Worm (Caenorhabditis elegans) whole organism, L1 larva: ENCODE results near the gene C25H3.7.

Experiments used
- C04F5.9 ChIP-seq: sonication (generic microtip); optimal IDR thresholded peaks from 2 replicates; lab custom pipeline; 2016; ENCODE audit warnings: missing genetic modification characterization, missing compliant biosample characterization
- C16A3.4 ChIP-seq: fragments of 150-350 bp; optimal IDR thresholded peaks from 2 replicates; lab custom pipeline; 2014; ENCODE audit warnings: missing biosample characterization, missing genetic modification characterization
- ama-1 ChIP-seq: fragments of 150-350 bp; optimal IDR thresholded peaks from 2 replicates; lab custom pipeline; 2014
- blmp-1 ChIP-seq: fragments of 150-350 bp; optimal IDR thresholded peaks from 2 replicates; lab custom pipeline; 2014; ENCODE audit warnings: missing biosample characterization, missing genetic modification characterization
- ceh-8 ChIP-seq: fragments of 200-800 bp; sonication (Bioruptor generic); optimal IDR thresholded peaks from 2 replicates; lab custom pipeline; 2018; ENCODE audit warnings: mild to moderate bottlenecking, missing genetic modification characterization, moderate library complexity, missing compliant biosample characterization
- ceh-82 ChIP-seq, 3 experiments: fragments of 150-350 bp in 1 of 3; sonication (generic microtip) in 2 of 3; optimal IDR thresholded peaks; 2 replicates each; lab custom pipeline; 2014 to 2017; ENCODE audit warnings: missing biosample characterization in 3 of 3, missing genetic modification characterization in 3 of 3
- ceh-90 ChIP-seq: sonication (generic microtip); optimal IDR thresholded peaks from 2 replicates; lab custom pipeline; 2016; ENCODE audit warnings: missing genetic modification characterization, missing compliant biosample characterization
- efl-1 ChIP-seq, 4 experiments: fragments of 150-350 bp; optimal IDR thresholded peaks in 3 of 4; peaks in 1 of 4; 1 replicate in 1 of 4; 2 replicates in 3 of 4; lab custom pipeline; 2014; ENCODE audit warnings: missing biosample characterization in 2 of 4, missing genetic modification characterization in 2 of 4, missing genetic modification reagents in 2 of 4
- egl-27 ChIP-seq, 2 experiments: fragments of 150-350 bp in 1 of 2; sonication (generic microtip); optimal IDR thresholded peaks; 3 replicates each; lab custom pipeline; 2017 to 2018; ENCODE audit warnings: missing biosample characterization in 2 of 2, missing genetic modification characterization in 2 of 2, missing genetic modification reagents in 2 of 2
- elt-2 ChIP-seq: sonication (generic microtip); optimal IDR thresholded peaks from 2 replicates; lab custom pipeline; 2016; ENCODE audit warnings: missing genetic modification characterization, mild to moderate bottlenecking, inconsistent platforms, missing compliant biosample characterization, missing genetic modification reagents
- elt-3 ChIP-seq, 6 experiments: fragments of 150-350 bp in 1 of 6; sonication (generic microtip); optimal IDR thresholded peaks; 2 replicates each; lab custom pipeline; 2017 to 2018; ENCODE audit warnings: missing biosample characterization in 6 of 6, missing genetic modification characterization in 6 of 6, inconsistent platforms in 1 of 6
- irx-1 ChIP-seq: sonication (generic microtip); optimal IDR thresholded peaks from 2 replicates; lab custom pipeline; 2016; ENCODE audit warnings: missing genetic modification characterization, missing compliant biosample characterization
- lin-14 ChIP-seq: fragments of 200-800 bp; sonication (Bioruptor generic); optimal IDR thresholded peaks from 2 replicates; lab custom pipeline; 2018; ENCODE audit warnings: mild to moderate bottlenecking, missing genetic modification characterization, moderate library complexity, missing compliant biosample characterization
- lin-35 ChIP-seq, 2 experiments: fragments of 150-350 bp; optimal IDR thresholded peaks; 2 replicates each; lab custom pipeline; 2014; ENCODE audit warnings: missing biosample characterization in 2 of 2, missing genetic modification characterization in 2 of 2, missing genetic modification reagents in 2 of 2
- lsy-2 ChIP-seq, 2 experiments: fragments of 150-350 bp; optimal IDR thresholded peaks; 2 replicates each; lab custom pipeline; 2014; ENCODE audit warnings: missing biosample characterization in 2 of 2, missing genetic modification characterization in 2 of 2
- mef-2 ChIP-seq: fragments of 150-350 bp; optimal IDR thresholded peaks from 2 replicates; lab custom pipeline; 2014; ENCODE audit warnings: missing biosample characterization, missing genetic modification characterization
- nhr-20 ChIP-seq: sonication (generic microtip); optimal IDR thresholded peaks from 2 replicates; lab custom pipeline; 2016; ENCODE audit warnings: mild to moderate bottlenecking, missing genetic modification characterization, missing compliant biosample characterization
- nhr-237 ChIP-seq: fragments of 150-350 bp; optimal IDR thresholded peaks from 2 replicates; lab custom pipeline; 2014; ENCODE audit warnings: missing biosample characterization, missing genetic modification characterization
- nhr-71 ChIP-seq: sonication (generic microtip); optimal IDR thresholded peaks from 2 replicates; lab custom pipeline; 2016; ENCODE audit warnings: mild to moderate bottlenecking, missing genetic modification characterization, moderate library complexity, missing compliant biosample characterization
- nhr-85 ChIP-seq: sonication (generic microtip); peaks from one replicate; lab custom pipeline; 2016; ENCODE audit warnings: missing genetic modification characterization, inconsistent platforms, missing compliant biosample characterization
- pag-3 ChIP-seq: sonication (generic microtip); optimal IDR thresholded peaks from 2 replicates; lab custom pipeline; 2017; ENCODE audit warnings: missing genetic modification characterization, mild to moderate bottlenecking, missing compliant biosample characterization, antibody characterized with exemption, borderline replicate concordance; ENCODE audit not compliant: insufficient read depth
- pax-3 ChIP-seq: fragments of 200-800 bp; sonication (Bioruptor generic); optimal IDR thresholded peaks from 2 replicates; lab custom pipeline; 2018; ENCODE audit warnings: mild to moderate bottlenecking, missing genetic modification characterization, moderate library complexity, missing compliant biosample characterization
- skn-1 ChIP-seq: fragments of 150-350 bp; optimal IDR thresholded peaks from 2 replicates; lab custom pipeline; 2014; ENCODE audit warnings: missing biosample characterization, missing genetic modification characterization
- snu-23 ChIP-seq: sonication (generic microtip); optimal IDR thresholded peaks from 2 replicates; lab custom pipeline; 2016; ENCODE audit warnings: missing genetic modification characterization, missing compliant biosample characterization
- tbx-2 ChIP-seq: sonication (generic microtip); optimal IDR thresholded peaks from 2 replicates; lab custom pipeline; 2016; ENCODE audit warnings: missing genetic modification characterization, missing compliant biosample characterization
- unc-62 ChIP-seq: fragments of 150-350 bp; optimal IDR thresholded peaks from 2 replicates; lab custom pipeline; 2014; ENCODE audit warnings: missing biosample characterization, missing genetic modification reagents, missing genetic modification characterization
- unc-86 ChIP-seq: sonication (generic microtip); optimal IDR thresholded peaks from 2 replicates; lab custom pipeline; 2016; ENCODE audit warnings: missing genetic modification characterization, missing compliant biosample characterization
- vab-15 ChIP-seq: sonication (generic microtip); optimal IDR thresholded peaks from 2 replicates; lab custom pipeline; 2017; ENCODE audit warnings: missing genotype, mild to moderate bottlenecking, missing genetic modification characterization, missing compliant biosample characterization
- xbp-1 ChIP-seq: sonication (generic microtip); optimal IDR thresholded peaks from 2 replicates; lab custom pipeline; 2016; ENCODE audit warnings: missing genetic modification characterization, missing compliant biosample characterization
- ztf-11 ChIP-seq, 2 experiments: sonication (generic microtip); optimal IDR thresholded peaks; 2 replicates each; lab custom pipeline; 2016 to 2017; ENCODE audit warnings: missing genetic modification characterization in 2 of 2, missing biosample characterization in 1 of 2, missing compliant biosample characterization in 1 of 2

C25H3.7 gene

DNA sequence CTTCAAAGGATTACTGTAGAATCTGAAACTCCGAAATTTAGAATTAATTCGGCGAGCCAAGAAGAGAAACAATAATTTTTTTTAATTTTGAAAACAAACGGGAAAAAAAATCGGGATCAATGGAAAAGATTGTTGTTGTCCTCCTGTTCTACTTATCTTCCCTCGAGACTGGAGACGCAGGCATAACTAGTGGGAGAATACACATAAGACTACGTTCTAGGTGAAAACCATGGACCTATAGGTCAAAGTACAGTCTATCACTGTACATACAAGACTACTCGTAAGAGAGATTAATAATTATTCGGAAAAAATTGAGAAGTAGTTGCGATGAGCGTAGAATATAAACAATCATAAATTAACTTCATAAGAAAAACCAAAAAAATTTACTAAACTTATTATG is 49.4 kb downstream of the C25H3.7 start, which contains the start of gene dhs-6:
Gene dhs-6 (minus strand): TSS at position 22 of the 400 bp plus-strand sequence.
- TF ChIP-seq xbp-1 (no peak), nhr-20 (tag; lab: Kevin White, UChicago) (peak; percentile 77), skn-1 (tag; lab: Kevin White, UChicago) (no peak), C04F5.9 (tag; lab: Kevin White, UChicago) (no peak), elt-2 (tag; lab: Kevin White, UChicago) (peak; percentile 20), efl-1 (optimal IDR thresholded peaks at IDR 0.05; lab: Kevin White, UChicago) (no peak), efl-1 (GFP tag; optimal IDR thresholded peaks at IDR 0.05 in 1 of 2; lab: Kevin White, UChicago) (no peak), blmp-1 (peak; percentile 58), lin-14 (peak; percentile 18), nhr-85 (peak; percentile 56), ama-1 (no peak), lsy-2 (tag; optimal IDR thresholded peaks at IDR 0.05; lab: Kevin White, UChicago) (peak in 1 of 2 experiments; percentile 6), unc-62 (GFP tag; lab: Kevin White, UChicago) (no peak), ztf-11 (tag; optimal IDR thresholded peaks at IDR 0.05; lab: Kevin White, UChicago) (no peak), nhr-71 (tag; lab: Kevin White, UChicago) (peak; percentile 13), egl-27 (tag; optimal IDR thresholded peaks at IDR 0.05; lab: Kevin White, UChicago) (no peak), ceh-82 (tag; optimal IDR thresholded peaks at IDR 0.05; lab: Kevin White, UChicago) (no peak), lin-35 (GFP tag; optimal IDR thresholded peaks at IDR 0.05; lab: Kevin White, UChicago) (no peak), elt-3 (tag; optimal IDR thresholded peaks at IDR 0.05; lab: Kevin White, UChicago) (peak in 2 of 6 experiments; percentile 6 to 18), irx-1 (tag; lab: Kevin White, UChicago) (no peak), ceh-8 (GFP tag; lab: Kevin White, UChicago) (no peak), pag-3 (no peak), mef-2 (no peak), C16A3.4 (tag; lab: Kevin White, UChicago) (peak; percentile 15), nhr-237 (tag; lab: Kevin White, UChicago) (no peak), snu-23 (GFP tag; lab: Kevin White, UChicago) (peak; percentile 1), unc-86 (tag; lab: Kevin White, UChicago) (no peak), vab-15 (tag; lab: Kevin White, UChicago) (no peak), ceh-90 (tag; lab: Kevin White, UChicago) (no peak), tbx-2 (tag; lab: Kevin White, UChicago) (no peak), pax-3 (no peak)
